Worm (Caenorhabditis elegans) whole organism, mixed stage, embryonic: Measurements from ENCODE around the gene ifta-1.

Source experiments
- elt-1 ChIP-seq: sonication (generic microtip); optimal IDR thresholded peaks from 2 replicates; lab custom pipeline; 2017; ENCODE audit warnings: missing genetic modification characterization, mild to moderate bottlenecking, missing compliant biosample characterization, antibody characterized with exemption, moderate library complexity, borderline replicate concordance; ENCODE audit not compliant: insufficient read depth
- elt-3 ChIP-seq: fragments of 150-350 bp; optimal IDR thresholded peaks from 2 replicates; lab custom pipeline; 2014; ENCODE audit warnings: missing biosample characterization, missing genetic modification characterization
- lin-13 ChIP-seq: fragments of 150-350 bp; optimal IDR thresholded peaks from 2 replicates; lab custom pipeline; 2014; ENCODE audit warnings: missing biosample characterization, missing genetic modification characterization
- lin-32 ChIP-seq: fragments of 200-800 bp; sonication (Bioruptor generic); optimal IDR thresholded peaks from 2 replicates; lab custom pipeline; 2018; ENCODE audit warnings: mild to moderate bottlenecking, missing genetic modification characterization, missing compliant biosample characterization
- lsy-2 ChIP-seq: fragments of 150-350 bp; optimal IDR thresholded peaks from 2 replicates; lab custom pipeline; 2014; ENCODE audit warnings: missing biosample characterization, missing genetic modification characterization
- mep-1 ChIP-seq: fragments of 150-350 bp; optimal IDR thresholded peaks from 2 replicates; lab custom pipeline; 2017; ENCODE audit warnings: missing biosample characterization, missing genetic modification reagents, missing genetic modification characterization, inconsistent platforms
- nhr-12 ChIP-seq: fragments of 150-350 bp; optimal IDR thresholded peaks from 2 replicates; lab custom pipeline; 2014; ENCODE audit warnings: missing biosample characterization, missing genetic modification characterization
- nhr-237 ChIP-seq: fragments of 150-350 bp; optimal IDR thresholded peaks from 2 replicates; lab custom pipeline; 2014; ENCODE audit warnings: missing biosample characterization, missing genetic modification characterization
- nhr-28 ChIP-seq: fragments of 150-350 bp; optimal IDR thresholded peaks from 2 replicates; lab custom pipeline; 2014; ENCODE audit warnings: missing biosample characterization, missing genetic modification characterization
- nhr-76 ChIP-seq: sonication (generic microtip); optimal IDR thresholded peaks from 2 replicates; lab custom pipeline; 2017; ENCODE audit warnings: missing biosample characterization, missing genetic modification characterization
- pha-4 ChIP-seq: fragments of 150-350 bp; optimal IDR thresholded peaks from 2 replicates; lab custom pipeline; 2018; ENCODE audit warnings: missing biosample characterization, missing genetic modification reagents, missing genetic modification characterization
- snpc-4 ChIP-seq: fragments of 150-350 bp; optimal IDR thresholded peaks from 2 replicates; lab custom pipeline; 2014; ENCODE audit warnings: missing biosample characterization, missing genetic modification characterization
- unc-39 ChIP-seq: fragments of 150-350 bp; optimal IDR thresholded peaks from 2 replicates; lab custom pipeline; 2014; ENCODE audit warnings: missing biosample characterization, missing genetic modification characterization
- zip-8 ChIP-seq: fragments of 150-350 bp; optimal IDR thresholded peaks from 2 replicates; lab custom pipeline; 2014; ENCODE audit warnings: missing biosample characterization, missing genetic modification characterization

DNA sequence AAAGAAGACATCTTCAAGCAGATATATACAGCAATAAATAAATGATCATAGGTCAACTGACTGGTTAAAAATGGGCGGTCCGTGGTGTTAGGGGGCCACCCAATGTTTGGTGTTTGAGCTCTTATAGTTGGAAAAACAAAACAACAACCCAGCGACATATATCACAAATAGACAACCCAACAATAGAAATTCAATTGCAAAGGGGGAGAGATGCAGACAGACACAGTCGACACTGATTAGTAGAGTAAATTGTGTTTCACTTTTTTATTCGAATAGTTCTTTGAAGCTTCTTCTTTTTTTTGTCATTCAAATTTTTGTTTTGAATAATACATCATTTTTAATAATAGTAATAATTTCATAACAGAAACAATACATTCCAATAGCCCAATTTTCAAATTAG lies 37.1 kb downstream of the ifta-1 start:
- TF ChIP-seq lin-13 (tag; lab: Kevin White, UChicago): no peak
- no peak for TF ChIP-seq unc-39 (tag; lab: Kevin White, UChicago)
- TF ChIP-seq nhr-28 (tag; lab: Kevin White, UChicago): no peak
- no peak for TF ChIP-seq elt-3 (tag; lab: Kevin White, UChicago)
- TF ChIP-seq pha-4: no peak
- TF ChIP-seq nhr-237 (tag; lab: Kevin White, UChicago): no peak
- no peak for TF ChIP-seq lsy-2
- TF ChIP-seq snpc-4 (tag; lab: Kevin White, UChicago): no peak
- TF ChIP-seq zip-8: no peak
- TF ChIP-seq nhr-76: no peak
- TF ChIP-seq mep-1 (tag; lab: Kevin White, UChicago): no peak
- TF ChIP-seq nhr-12 (tag; lab: Kevin White, UChicago): no peak
- no peak for TF ChIP-seq lin-32 (GFP tag; lab: Kevin White, UChicago)
- no peak for TF ChIP-seq elt-1 (tag; lab: Kevin White, UChicago)
